Fruit fly (Drosophila melanogaster): Measurements from ENCODE around the gene Clp.
A peak's percentile ranks its signal among the peaks of the same experiment; 100 is the strongest.

Gene Clp

dm6 chr2L:852647-853111, 32.9 kb downstream of the Clp start, which contains the start of the genes CG4291 and kraken (continued):
- TF ChIP-seq gro (GFP tag; optimal IDR thresholded peaks at IDR 0.05) (peak; percentile 73), sna (GFP tag; IDR thresholded peaks at IDR 0.05; ENCODE audit: partially characterized antibody) (peak; percentile 67), Gug (GFP tag; IDR thresholded peaks at IDR 0.05) (peak; percentile 71; the same call in 2 of the 4 replicates), croc (GFP tag; conservative IDR thresholded peaks at IDR 0.05) (no peak), wor (GFP tag; IDR thresholded peaks at IDR 0.05) (no peak), CG9797 (GFP tag; optimal IDR thresholded peaks at IDR 0.05) (peak; percentile 33), nerfin-1 (tag; optimal IDR thresholded peaks at IDR 0.05) (peak; percentile 73), sens (GFP tag) (peak; percentile 84), kah (GFP tag; optimal IDR thresholded peaks at IDR 0.05) (peak; percentile 57), z (GFP tag; IDR thresholded peaks at IDR 0.05) (no peak), HLH54F (GFP tag; optimal IDR thresholded peaks at IDR 0.05) (peak; percentile 58), HmgD (GFP tag; optimal IDR thresholded peaks at IDR 0.05) (peak; percentile 23), gfzf (GFP tag; optimal IDR thresholded peaks at IDR 0.05) (peak; percentile 30), CG13123 (GFP tag; optimal IDR thresholded peaks at IDR 0.05) (no peak), CG8478 (optimal IDR thresholded peaks at IDR 0.05) (no peak), CG32767 (GFP tag; IDR thresholded peaks at IDR 0.05) (no peak), dm (GFP tag; optimal IDR thresholded peaks at IDR 0.05) (peak; percentile 38), Chrac-16 (GFP tag; optimal IDR thresholded peaks at IDR 0.05) (peak; percentile 31), ERR (GFP tag; optimal IDR thresholded peaks at IDR 0.05) (peak; percentile 53), ase (GFP tag; IDR thresholded peaks at IDR 0.05) (peak; percentile 56; the same call in 1 of the 3 replicates), CG5245 (GFP tag; optimal IDR thresholded peaks at IDR 0.05) (no peak), ftz-f1 (GFP tag; optimal IDR thresholded peaks at IDR 0.05) (peak; percentile 57), CoRest (tag; optimal IDR thresholded peaks at IDR 0.05) (peak; percentile 23), hkb (optimal IDR thresholded peaks at IDR 0.05) (no peak), hkb (GFP tag; IDR thresholded peaks at IDR 0.05) (no peak; the same call in 1 of the 2 replicates), phol (tag; optimal IDR thresholded peaks at IDR 0.05) (peak; percentile 52), CG11093 (GFP tag; IDR thresholded peaks at IDR 0.05) (0 out of 3 replicates have a peak, but pooled peaks have one; percentile 19), Dbx (GFP tag; IDR thresholded peaks at IDR 0.05) (peak; percentile 68; the same call in 2 of the 3 replicates), trh (GFP tag; optimal IDR thresholded peaks at IDR 0.05) (no peak), CG11456 (GFP tag; IDR thresholded peaks at IDR 0.05) (peak; percentile 84), hb (GFP tag; IDR thresholded peaks at IDR 0.05; ENCODE audit: partially characterized antibody) (no peak), CG30431 (GFP tag; optimal IDR thresholded peaks at IDR 0.05) (no peak), CG11085 (GFP tag; IDR thresholded peaks at IDR 0.05) (peak; percentile 31; the same call in 1 of the 2 replicates), CG1647 (GFP tag; optimal IDR thresholded peaks at IDR 0.05) (no peak), CG11723 (GFP tag; optimal IDR thresholded peaks at IDR 0.05) (peak; percentile 30), CG2202 (tag; optimal IDR thresholded peaks at IDR 0.05) (no peak), CG4404 (GFP tag; IDR thresholded peaks at IDR 0.05) (peak; percentile 14; the same call in 1 of the 2 replicates), sima (GFP tag; optimal IDR thresholded peaks at IDR 0.05) (no peak), ab (GFP tag; optimal IDR thresholded peaks at IDR 0.05) (no peak), CG5180 (GFP tag; optimal IDR thresholded peaks at IDR 0.05) (no peak), Spps (tag; optimal IDR thresholded peaks at IDR 0.05) (no peak), MTF-1 (GFP tag; optimal IDR thresholded peaks at IDR 0.05; ENCODE audit: borderline replicate concordance) (peak; percentile 64), crp (GFP tag; optimal IDR thresholded peaks at IDR 0.05) (no peak), NC2α (GFP tag; optimal IDR thresholded peaks at IDR 0.05) (no peak), Max (GFP tag; optimal IDR thresholded peaks at IDR 0.05) (peak; percentile 21), CG15696 (tag; optimal IDR thresholded peaks at IDR 0.05) (peak; percentile 47), CG18476 (GFP tag; optimal IDR thresholded peaks at IDR 0.05) (no peak), gce (GFP tag; IDR thresholded peaks at IDR 0.05) (no peak; the same call in 2 of the 3 replicates), sim (GFP tag; IDR thresholded peaks at IDR 0.05) (peak; percentile 49; the same call in 1 of the 2 replicates), eve (GFP tag; optimal IDR thresholded peaks at IDR 0.05) (no peak), Sry-β (GFP tag; optimal IDR thresholded peaks at IDR 0.05) (peak; percentile 99), CG6654 (GFP tag; optimal IDR thresholded peaks at IDR 0.05) (no peak)
